Fruit fly (Drosophila melanogaster): ENCODE data around the gene sba.

sba gene

DNA sequence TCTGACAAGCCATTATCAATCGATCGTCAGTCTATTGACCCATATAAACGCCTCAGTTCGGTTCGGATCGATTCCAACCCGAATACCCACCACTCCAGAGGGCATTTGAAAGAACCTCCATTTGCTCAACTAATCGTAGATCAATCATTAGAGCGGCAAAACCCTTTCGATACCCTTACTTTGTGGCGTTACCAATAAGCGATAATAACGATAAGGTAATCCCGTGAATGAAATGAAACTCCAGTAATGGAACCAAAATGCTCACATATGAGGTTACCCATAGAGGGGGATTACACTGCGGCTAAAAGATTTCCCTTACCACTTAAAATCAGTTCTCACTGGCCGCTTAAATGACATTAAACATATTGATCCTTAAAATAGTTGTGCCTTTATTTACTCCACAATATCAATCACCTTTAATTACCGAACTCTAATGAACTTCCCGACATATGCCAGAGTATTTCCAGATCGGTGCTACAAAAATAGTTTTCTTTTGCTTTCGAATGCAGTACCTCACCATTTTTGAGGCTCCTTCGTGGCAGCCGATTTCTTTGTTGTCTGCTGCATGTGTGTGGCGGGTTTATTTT lies 50.1 kb downstream of the sba start:
- TF ChIP-seq CG17801 (GFP tag; optimal IDR thresholded peaks at IDR 0.05; ENCODE audit: partially characterized antibody): no peak

dm6 chr3R:23871720-23872119 lies 51.1 kb downstream of the sba start:
- TF ChIP-seq CG17801 (GFP tag; optimal IDR thresholded peaks at IDR 0.05; ENCODE audit: partially characterized antibody): no peak

DNA sequence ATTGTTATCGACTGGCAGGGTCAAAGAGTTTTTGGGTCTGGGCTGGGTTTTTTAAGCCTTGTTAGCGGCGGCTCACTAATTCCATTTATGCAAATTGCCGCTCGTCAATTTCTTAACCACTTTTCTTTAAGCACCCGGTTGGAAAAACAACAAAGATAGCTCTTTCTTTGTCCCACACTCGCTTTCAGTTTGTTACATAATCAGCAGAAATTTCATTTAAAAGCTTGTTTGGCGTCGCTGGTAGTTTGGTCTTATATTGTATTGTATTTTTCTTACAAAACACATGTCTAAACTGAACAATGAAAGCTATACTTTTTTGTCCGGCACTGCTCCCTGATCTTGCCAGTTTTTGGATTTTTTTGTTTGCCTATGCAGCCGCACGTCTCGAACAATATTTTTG lies 52.8 kb downstream of the sba start:
- no peak for TF ChIP-seq CG17801 (GFP tag; optimal IDR thresholded peaks at IDR 0.05; ENCODE audit: partially characterized antibody)

dm6 chr3R:23869203-23869892 lies 53.4 kb downstream of the sba start:
- TF ChIP-seq CG17801 (GFP tag; optimal IDR thresholded peaks at IDR 0.05; ENCODE audit: partially characterized antibody): no peak

DNA sequence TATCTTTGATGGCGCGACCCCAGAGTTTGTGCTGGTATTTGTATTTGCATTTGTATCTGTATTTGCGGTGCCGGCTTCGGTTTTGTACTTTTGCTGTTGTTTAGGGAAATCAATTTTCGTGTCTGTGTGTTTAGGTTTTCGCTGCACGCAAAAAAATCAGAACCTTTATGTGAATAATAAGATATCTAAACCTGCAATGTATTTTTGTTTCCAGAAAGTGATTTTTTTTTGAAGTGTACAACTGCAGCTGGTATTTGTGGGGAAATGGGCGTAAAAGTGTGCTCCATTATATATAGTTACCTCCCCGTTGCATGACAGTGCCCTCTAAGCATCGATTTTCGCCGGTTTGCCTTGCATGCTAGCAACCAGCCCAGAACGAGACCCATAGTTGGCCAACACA lies 54.9 kb downstream of the sba start:
- TF ChIP-seq CG17801 (GFP tag; optimal IDR thresholded peaks at IDR 0.05; ENCODE audit: partially characterized antibody): no peak

DNA sequence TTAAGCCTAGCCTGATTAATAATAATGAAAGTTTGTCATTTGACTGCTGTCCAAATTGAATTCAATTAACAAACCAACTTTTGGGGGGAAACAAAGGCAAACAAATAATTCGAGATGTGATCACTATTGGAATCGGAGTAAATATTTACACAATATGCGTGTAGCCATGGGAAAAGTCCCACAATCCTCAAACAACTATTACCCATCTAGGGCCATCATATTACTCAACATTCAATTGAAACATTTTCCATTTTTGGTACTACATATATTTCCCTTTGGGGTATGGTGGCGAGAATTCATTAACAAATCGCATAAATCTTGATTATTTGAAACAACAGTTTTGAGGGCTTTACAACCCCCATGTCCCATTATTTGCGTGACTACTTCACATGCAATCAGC lies 55.6 kb downstream of the sba start:
- TF ChIP-seq CG17801 (GFP tag; optimal IDR thresholded peaks at IDR 0.05; ENCODE audit: partially characterized antibody): no peak

DNA sequence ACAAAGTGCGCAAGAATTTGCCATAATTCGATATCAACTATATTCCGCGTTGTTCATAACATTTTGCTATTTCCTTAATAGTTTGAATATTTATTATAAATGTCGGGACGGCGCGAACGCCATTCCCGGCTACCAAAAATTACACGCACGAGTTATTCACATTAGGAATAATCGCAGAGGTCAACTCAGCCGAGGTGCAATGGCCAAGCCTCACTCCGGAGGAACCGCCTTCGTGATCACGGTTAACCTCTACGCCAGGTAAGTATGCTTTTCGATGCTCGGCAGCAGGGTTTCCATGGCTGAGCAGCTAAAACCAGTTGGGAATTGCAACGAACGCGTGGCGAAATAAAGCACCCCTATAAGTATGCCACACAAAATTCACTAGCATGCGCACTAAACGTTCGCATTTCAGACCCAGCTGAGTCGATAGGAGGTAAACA lies 63.4 kb downstream of the sba start:
- peak; percentile 6 for TF ChIP-seq CG17801 (GFP tag; optimal IDR thresholded peaks at IDR 0.05; ENCODE audit: partially characterized antibody)

DNA sequence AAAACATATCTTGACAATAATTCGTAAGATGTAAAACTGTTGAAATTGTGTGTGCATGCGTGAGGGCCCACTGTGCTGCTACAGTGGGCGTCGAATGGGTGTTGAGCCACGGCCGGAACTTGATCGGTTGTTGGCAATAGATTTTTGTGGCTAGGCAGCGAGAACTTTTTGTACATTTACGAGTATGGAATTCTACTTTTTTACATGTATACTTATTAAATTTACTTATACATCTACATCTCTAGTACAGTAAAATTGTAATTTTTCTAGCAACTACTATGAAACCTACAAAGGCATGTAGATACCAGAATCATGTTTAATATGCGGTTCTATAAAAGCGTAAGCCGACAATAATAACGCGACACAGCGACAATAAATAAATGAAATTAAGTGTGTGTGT lies 73.2 kb downstream of the sba start:
- TF ChIP-seq CG17801 (GFP tag; optimal IDR thresholded peaks at IDR 0.05; ENCODE audit: partially characterized antibody): no peak

dm6 chr3R:23846107-23846506 lies 76.7 kb downstream of the sba start:
- TF ChIP-seq CG17801 (GFP tag; optimal IDR thresholded peaks at IDR 0.05; ENCODE audit: partially characterized antibody): no peak

Measured in ovary, adult (tissue).